Fruit fly (Drosophila melanogaster): Measurements from ENCODE around the gene CG10431.
A peak's percentile ranks its signal among the peaks of the same experiment; 100 is the strongest.

DNA sequence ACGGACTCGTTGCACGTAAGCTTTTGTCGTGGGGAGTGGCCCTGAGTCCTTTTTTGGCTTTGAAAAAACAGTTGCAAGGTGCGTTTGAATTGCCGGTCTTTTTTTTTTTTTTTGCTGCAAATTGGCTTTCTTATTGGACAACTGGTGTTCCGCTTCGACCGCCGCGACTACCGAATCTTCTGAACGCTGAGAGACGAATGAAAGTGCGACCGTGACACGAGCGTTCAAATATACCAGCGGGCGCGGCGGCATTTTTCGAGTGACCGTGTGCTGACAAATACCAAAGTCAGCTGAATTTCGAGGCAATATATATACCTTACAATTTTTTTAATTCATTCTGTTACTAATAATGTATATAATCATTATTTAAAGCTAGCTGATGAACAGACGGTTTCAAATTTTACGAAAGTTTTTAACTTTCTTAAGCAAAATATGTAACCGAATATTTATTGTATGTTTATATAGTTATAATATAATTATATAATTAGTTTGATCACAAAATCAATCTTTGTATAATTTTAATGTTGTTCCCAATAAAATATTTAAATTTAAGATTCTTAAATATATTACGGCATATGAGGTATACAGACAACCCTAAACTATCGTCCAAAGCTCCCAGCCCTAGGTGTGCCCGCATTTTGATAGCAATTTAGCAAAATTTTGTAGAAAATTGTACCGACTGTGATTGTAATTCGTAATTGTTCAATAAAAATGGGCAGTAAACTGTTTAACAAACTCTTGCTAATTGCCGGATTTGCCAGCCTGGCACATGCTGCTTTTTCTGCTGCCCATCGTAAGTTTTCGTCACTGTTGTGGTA is 12.8 kb downstream of the CG10431 start, which contains the start of the genes Swip-1 and EMC5:
- TF ChIP-seq CG15710 (tag; optimal IDR thresholded peaks at IDR 0.05) (peak; percentile 61), Pif1A (GFP tag; optimal IDR thresholded peaks at IDR 0.05) (peak; percentile 23), CG9948 (tag; optimal IDR thresholded peaks at IDR 0.05) (peak; percentile 31), CG8159 (tag; optimal IDR thresholded peaks at IDR 0.05) (peak; percentile 68), CG4496 (GFP tag; IDR thresholded peaks at IDR 0.05) (peak; percentile 39; the same call in 1 of the 3 replicates), CG10348 (GFP tag; IDR thresholded peaks at IDR 0.05) (no peak), CG17806 (tag; optimal IDR thresholded peaks at IDR 0.05) (peak; percentile 32)
